Worm (Caenorhabditis elegans): Measurements from ENCODE around the gene str-161.

str-161 gene

ce11 chrIV:4930754-4931322 is 27.0 kb upstream of the str-161 start:
- TF ChIP-seq lag-1 (GFP tag; IDR thresholded peaks at IDR 0.05) (no peak), snpc-1.1 (tag; optimal IDR thresholded peaks at IDR 0.05; ENCODE audit: insufficient read depth) (peak; percentile 92), nhr-90 (tag; optimal IDR thresholded peaks at IDR 0.05) (peak; percentile 31), ztf-25 (GFP tag; IDR thresholded peaks at IDR 0.05) (0 out of 2 replicates have a peak, but pooled peaks have one; percentile 54), tbp1 (GFP tag; optimal IDR thresholded peaks at IDR 0.05) (peak; percentile 83), atf-7 (tag; optimal IDR thresholded peaks at IDR 0.05) (no peak), ztf-26 (tag; optimal IDR thresholded peaks at IDR 0.05) (peak; percentile 22), dpl-1 (GFP tag; optimal IDR thresholded peaks at IDR 0.05) (no peak), B0336.3 (GFP tag; IDR thresholded peaks at IDR 0.05) (no peak), unc-130 (GFP tag; optimal IDR thresholded peaks at IDR 0.05) (no peak), die-1 (tag; optimal IDR thresholded peaks at IDR 0.05) (peak; percentile 73), C17E4.6 (GFP tag; IDR thresholded peaks at IDR 0.05) (peak; percentile 48; the same call in 1 of the 2 replicates), hmg-20 (GFP tag; IDR thresholded peaks at IDR 0.05) (peak; percentile 73), snpc-3.4 (tag; optimal IDR thresholded peaks at IDR 0.05) (peak; percentile 90), Y79H2A.3 (GFP tag; conservative IDR thresholded peaks at IDR 0.05) (no peak), ZK185.1 (tag; optimal IDR thresholded peaks at IDR 0.05; ENCODE audit: poor library complexity, severe bottlenecking) (peak; percentile 19), ceh-100 (GFP tag; IDR thresholded peaks at IDR 0.05) (peak; percentile 46; the same call in 1 of the 2 replicates), ceh-27 (GFP tag; optimal IDR thresholded peaks at IDR 0.05) (no peak), snpc-1.3 (tag; optimal IDR thresholded peaks at IDR 0.05; ENCODE audit: insufficient read depth) (peak; percentile 59), lin-26 (GFP tag; IDR thresholded peaks at IDR 0.05) (peak; percentile 91), D2030.7 (GFP tag; IDR thresholded peaks at IDR 0.05) (no peak; the same call in 1 of the 2 replicates), let-607 (tag; optimal IDR thresholded peaks at IDR 0.05) (peak in 1 of 2 experiments; percentile 39), tlf-1 (GFP tag; optimal IDR thresholded peaks at IDR 0.05) (peak; percentile 11), him-1 (tag; optimal IDR thresholded peaks at IDR 0.05) (peak; percentile 37), ceh-40 (GFP tag; IDR thresholded peaks at IDR 0.05) (peak; percentile 65; the same call in 1 of the 2 replicates), F22D6.2 (tag; optimal IDR thresholded peaks at IDR 0.05) (no peak), mxl-1 (tag; optimal IDR thresholded peaks at IDR 0.05) (peak; percentile 30), snpc-4 (GFP tag; optimal IDR thresholded peaks at IDR 0.05) (peak; percentile 91), snpc-4 (tag; optimal IDR thresholded peaks at IDR 0.05) (peak; percentile 95 to 99 (median 98)), nhr-120 (GFP tag; IDR thresholded peaks at IDR 0.05) (0 out of 2 replicates have a peak, but pooled peaks have one; percentile 49), Y67H2A.10 (GFP tag; conservative IDR thresholded peaks at IDR 0.05) (no peak), attf-5 (GFP tag; optimal IDR thresholded peaks at IDR 0.05) (no peak), rec-8 (tag; optimal IDR thresholded peaks at IDR 0.05) (no peak), xnd-1 (tag; optimal IDR thresholded peaks at IDR 0.05) (no peak), ztf-18 (tag; optimal IDR thresholded peaks at IDR 0.05) (peak; percentile 69), B0261.1 (tag; optimal IDR thresholded peaks at IDR 0.05) (peak; percentile 61), attf-6 (GFP tag; IDR thresholded peaks at IDR 0.05) (peak; percentile 89), madf-3 (GFP tag; IDR thresholded peaks at IDR 0.05) (no peak), nhr-80 (tag; optimal IDR thresholded peaks at IDR 0.05) (no peak), aptf-3 (GFP tag; IDR thresholded peaks at IDR 0.05) (0 out of 2 replicates have a peak, but pooled peaks have one; percentile 57), pha-4 (tag; optimal IDR thresholded peaks at IDR 0.05) (no peak), cebp-2 (GFP tag; IDR thresholded peaks at IDR 0.05) (no peak), lsl-1 (GFP tag; optimal IDR thresholded peaks at IDR 0.05) (peak; percentile 34), nfyb-1 (GFP tag; IDR thresholded peaks at IDR 0.05) (no peak), bed-2 (GFP tag; IDR thresholded peaks at IDR 0.05) (no peak), F49E8.2 (tag; optimal IDR thresholded peaks at IDR 0.05; ENCODE audit: insufficient read depth) (peak; percentile 71), T07F8.4 (tag; optimal IDR thresholded peaks at IDR 0.05) (peak; percentile 45)

Measured in whole organism, young adult.